Fruit fly (Drosophila melanogaster): Measurements from ENCODE around the gene Nup133.

- TF ChIP-seq psq (optimal IDR thresholded peaks at IDR 0.05) (no peak), insv (optimal IDR thresholded peaks at IDR 0.05) (no peak), Sin3A (optimal IDR thresholded peaks at IDR 0.05) (no peak), h (optimal IDR thresholded peaks at IDR 0.05) (no peak)
These were observed 20.5 kb upstream of the Nup133 start for dm6 chr3R:22669789-22670426.
